Worm (Caenorhabditis elegans) whole organism, L2 larva: Measurements from ENCODE around the gene K02D10.1.

Source experiments
- C34F6.9 ChIP-seq: fragments of 150-350 bp; optimal IDR thresholded peaks from 2 replicates; lab custom pipeline; 2014; ENCODE audit warnings: missing biosample characterization, missing genetic modification characterization
- F13H6.1 ChIP-seq: sonication (generic microtip); optimal IDR thresholded peaks from 2 replicates; lab custom pipeline; 2016; ENCODE audit warnings: missing genetic modification characterization, missing compliant biosample characterization
- Y55F3AM.14 ChIP-seq: fragments of 200-800 bp; sonication (Bioruptor generic); optimal IDR thresholded peaks from 2 replicates; lab custom pipeline; 2018; ENCODE audit warnings: mild to moderate bottlenecking, missing genetic modification characterization, missing compliant biosample characterization
- ZK546.5 ChIP-seq: sonication (generic microtip); optimal IDR thresholded peaks from 2 replicates; lab custom pipeline; 2017; ENCODE audit warnings: missing biosample characterization, missing genetic modification characterization
- alr-1 ChIP-seq: fragments of 150-350 bp; optimal IDR thresholded peaks from 2 replicates; lab custom pipeline; 2014; ENCODE audit warnings: missing biosample characterization, missing genetic modification characterization
- blmp-1 ChIP-seq: sonication (generic microtip); optimal IDR thresholded peaks from 2 replicates; lab custom pipeline; 2017; ENCODE audit warnings: missing genetic modification characterization, mild to moderate bottlenecking, missing compliant biosample characterization, antibody characterized with exemption, moderate library complexity; ENCODE audit not compliant: insufficient read depth
- ceh-16 ChIP-seq: fragments of 150-350 bp; optimal IDR thresholded peaks from 2 replicates; lab custom pipeline; 2014; ENCODE audit warnings: missing biosample characterization, missing genetic modification characterization
- ceh-82 ChIP-seq: fragments of 150-350 bp; optimal IDR thresholded peaks from 2 replicates; lab custom pipeline; 2014; ENCODE audit warnings: missing biosample characterization, missing genetic modification characterization
- crh-2 ChIP-seq: sonication (generic microtip); optimal IDR thresholded peaks from 2 replicates; lab custom pipeline; 2017; ENCODE audit warnings: missing biosample characterization, missing genetic modification characterization
- dmd-4 ChIP-seq: sonication (generic microtip); optimal IDR thresholded peaks from 2 replicates; lab custom pipeline; 2017; ENCODE audit warnings: missing biosample characterization, missing genetic modification characterization
- egl-27 ChIP-seq: sonication (generic microtip); optimal IDR thresholded peaks from 3 replicates; lab custom pipeline; 2017; ENCODE audit warnings: missing biosample characterization, missing genetic modification reagents, missing genetic modification characterization
- fos-1 ChIP-seq: fragments of 150-350 bp; optimal IDR thresholded peaks from 2 replicates; lab custom pipeline; 2014; ENCODE audit warnings: missing biosample characterization, missing genetic modification characterization
- gmeb-1 ChIP-seq: fragments of 150-350 bp; optimal IDR thresholded peaks from 2 replicates; lab custom pipeline; 2014; ENCODE audit warnings: missing biosample characterization, missing genetic modification characterization
- lin-11 ChIP-seq: fragments of 150-350 bp; sonication (generic microtip); optimal IDR thresholded peaks from 2 replicates; lab custom pipeline; 2014; ENCODE audit warnings: missing biosample characterization, missing genetic modification characterization, inconsistent platforms, mixed read lengths
- lin-13 ChIP-seq: fragments of 150-350 bp; optimal IDR thresholded peaks from 2 replicates; lab custom pipeline; 2014; ENCODE audit warnings: missing biosample characterization, missing genetic modification reagents, missing genetic modification characterization
- lin-39 ChIP-seq: fragments of 150-350 bp; optimal IDR thresholded peaks from 2 replicates; lab custom pipeline; 2014; ENCODE audit warnings: missing biosample characterization, missing genetic modification reagents, missing genetic modification characterization
- lsy-2 ChIP-seq, 2 experiments: fragments of 150-350 bp in 1 of 2; sonication (generic microtip) in 1 of 2; optimal IDR thresholded peaks; 2 replicates each; lab custom pipeline; 2014 to 2017; ENCODE audit warnings: missing biosample characterization in 2 of 2, missing genetic modification characterization in 2 of 2
- mbf-1 ChIP-seq: sonication (generic microtip); optimal IDR thresholded peaks from 2 replicates; lab custom pipeline; 2017; ENCODE audit warnings: missing biosample characterization, missing genetic modification characterization
- mdl-1 ChIP-seq, 2 experiments: fragments of 150-350 bp in 1 of 2; sonication (generic microtip) in 1 of 2; optimal IDR thresholded peaks; 2 replicates each; lab custom pipeline; 2017; ENCODE audit warnings: missing biosample characterization in 2 of 2, missing genetic modification characterization in 2 of 2
- nhr-10 ChIP-seq: sonication (generic microtip); optimal IDR thresholded peaks from 2 replicates; lab custom pipeline; 2017; ENCODE audit warnings: missing biosample characterization, missing genetic modification characterization
- nhr-11 ChIP-seq: fragments of 150-350 bp; optimal IDR thresholded peaks from 2 replicates; lab custom pipeline; 2014; ENCODE audit warnings: missing biosample characterization, missing genetic modification characterization
- nhr-12 ChIP-seq: fragments of 150-350 bp; optimal IDR thresholded peaks from 2 replicates; lab custom pipeline; 2014; ENCODE audit warnings: missing biosample characterization, missing genetic modification characterization
- nhr-129 ChIP-seq: fragments of 150-350 bp; optimal IDR thresholded peaks from 2 replicates; lab custom pipeline; 2014; ENCODE audit warnings: missing biosample characterization, missing genetic modification characterization
- nhr-21 ChIP-seq: fragments of 150-350 bp; optimal IDR thresholded peaks from 2 replicates; lab custom pipeline; 2014; ENCODE audit warnings: missing biosample characterization, missing genetic modification characterization
- nhr-23 ChIP-seq: fragments of 150-350 bp; optimal IDR thresholded peaks from 2 replicates; lab custom pipeline; 2014; ENCODE audit warnings: missing biosample characterization, missing genetic modification reagents, missing genetic modification characterization
- nhr-25 ChIP-seq: fragments of 150-350 bp; sonication (generic microtip); optimal IDR thresholded peaks from 3 replicates; lab custom pipeline; 2014; ENCODE audit warnings: missing biosample characterization, missing genetic modification characterization
- nhr-77 ChIP-seq: fragments of 150-350 bp; optimal IDR thresholded peaks from 2 replicates; lab custom pipeline; 2014; ENCODE audit warnings: missing biosample characterization, missing genetic modification characterization
- peb-1 ChIP-seq: fragments of 150-350 bp; optimal IDR thresholded peaks from 2 replicates; lab custom pipeline; 2014; ENCODE audit warnings: missing biosample characterization, missing genetic modification characterization
- sem-4 ChIP-seq: fragments of 150-350 bp; optimal IDR thresholded peaks from 2 replicates; lab custom pipeline; 2014; ENCODE audit warnings: missing biosample characterization, missing genetic modification reagents, missing genetic modification characterization
- skn-1 ChIP-seq: sonication (generic microtip); optimal IDR thresholded peaks from 2 replicates; lab custom pipeline; 2017; ENCODE audit warnings: missing biosample characterization, missing genetic modification characterization
- sma-3 ChIP-seq: sonication (generic microtip); optimal IDR thresholded peaks from 2 replicates; lab custom pipeline; 2016; ENCODE audit warnings: missing genetic modification reagents, missing genetic modification characterization, missing compliant biosample characterization
- sma-9 ChIP-seq, 2 experiments: fragments of 150-350 bp in 1 of 2; sonication (generic microtip) in 1 of 2; optimal IDR thresholded peaks; 2 replicates each; lab custom pipeline; 2014 to 2016; ENCODE audit warnings: missing genetic modification characterization in 2 of 2, mild to moderate bottlenecking in 1 of 2, missing biosample characterization in 1 of 2, missing compliant biosample characterization in 1 of 2, missing genetic modification reagents in 1 of 2, moderate library complexity in 1 of 2
- snpc-4 ChIP-seq: fragments of 150-350 bp; optimal IDR thresholded peaks from 2 replicates; lab custom pipeline; 2014; ENCODE audit warnings: missing biosample characterization, missing genetic modification characterization
- unc-39 ChIP-seq: fragments of 150-350 bp; optimal IDR thresholded peaks from 2 replicates; lab custom pipeline; 2014; ENCODE audit warnings: missing biosample characterization, missing genetic modification characterization
- unc-55 ChIP-seq: fragments of 150-350 bp; sonication (generic microtip); optimal IDR thresholded peaks from 3 replicates; lab custom pipeline; 2014; ENCODE audit warnings: missing biosample characterization, missing genetic modification reagents, missing genetic modification characterization
- unc-62 ChIP-seq: fragments of 150-350 bp; optimal IDR thresholded peaks from 2 replicates; lab custom pipeline; 2014; ENCODE audit warnings: missing biosample characterization, missing genetic modification reagents, missing genetic modification characterization
- zag-1 ChIP-seq: fragments of 150-350 bp; optimal IDR thresholded peaks from 2 replicates; lab custom pipeline; 2014; ENCODE audit warnings: missing biosample characterization, missing genetic modification characterization
- ztf-1 ChIP-seq: fragments of 200-800 bp; sonication (Bioruptor generic); conservative IDR thresholded peaks from 2 replicates; pipeline ENCODE4 v1.3.6; 2022; ENCODE audit warnings: missing genetic modification characterization, missing compliant biosample characterization
- ztf-11 ChIP-seq: sonication (generic microtip); optimal IDR thresholded peaks from 2 replicates; lab custom pipeline; 2017; ENCODE audit warnings: missing biosample characterization, missing genetic modification characterization
- ztf-4 ChIP-seq: fragments of 150-350 bp; optimal IDR thresholded peaks from 2 replicates; lab custom pipeline; 2014; ENCODE audit warnings: missing biosample characterization, missing genetic modification characterization

K02D10.1 gene

DNA sequence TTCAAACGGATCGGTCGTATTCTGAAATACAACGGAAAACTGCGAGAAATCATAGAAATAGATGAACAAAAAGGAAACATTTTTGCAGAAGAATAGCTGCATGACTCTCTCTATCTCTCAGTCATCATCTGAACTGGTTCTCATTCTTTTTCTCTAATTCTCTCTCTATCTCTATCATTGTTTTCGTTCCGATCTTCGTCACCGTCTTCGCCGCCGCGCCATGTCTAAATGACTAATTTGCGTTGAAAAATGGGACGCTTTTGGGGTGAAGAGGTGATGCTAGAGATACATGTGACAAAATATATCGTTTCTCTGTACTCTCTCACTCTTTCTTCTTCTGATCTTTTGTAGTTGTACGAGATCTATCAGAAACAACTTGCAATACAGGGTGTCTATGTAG, 11.1 kb downstream of the K02D10.1 start (continued):
- TF ChIP-seq lin-13 (GFP tag; lab: Kevin White, UChicago) (peak; percentile 40), skn-1 (no peak), lin-39 (tag; lab: Kevin White, UChicago) (no peak), nhr-12 (tag; lab: Kevin White, UChicago) (no peak), unc-62 (GFP tag; lab: Kevin White, UChicago) (no peak)

DNA sequence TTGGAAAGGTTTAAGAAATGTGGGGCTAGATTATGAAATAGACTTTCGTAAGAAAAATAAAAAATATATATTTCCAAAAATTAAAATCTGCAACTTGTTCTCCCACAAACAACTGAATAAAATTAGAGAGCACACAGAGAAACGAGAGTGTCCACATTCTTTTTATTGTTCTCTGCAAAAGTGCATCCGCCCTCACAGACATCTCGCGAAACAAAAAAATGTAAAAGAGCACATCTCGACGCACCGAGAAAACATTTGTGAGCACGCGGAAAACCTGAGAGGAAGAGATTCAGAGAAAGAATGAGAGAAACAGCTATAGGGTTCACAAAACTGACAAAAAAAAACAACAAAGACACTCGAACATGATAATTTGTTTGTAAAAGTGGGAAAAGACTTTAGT, 12.7 kb downstream of the K02D10.1 start:
- TF ChIP-seq fos-1: no peak
- peak; percentile 9 for TF ChIP-seq unc-55 (GFP tag; lab: Kevin White, UChicago)
- peak; percentile 22 for TF ChIP-seq C34F6.9 (tag; lab: Kevin White, UChicago)
- peak in 1 of 2 experiments; percentile 31 for TF ChIP-seq lsy-2 (tag; optimal IDR thresholded peaks at IDR 0.05; lab: Kevin White, UChicago)
- peak; percentile 38 for TF ChIP-seq F13H6.1 (tag; lab: Kevin White, UChicago)
- TF ChIP-seq nhr-11 (tag; lab: Kevin White, UChicago): no peak
- peak; percentile 36 for TF ChIP-seq nhr-129 (tag; lab: Kevin White, UChicago)
- TF ChIP-seq mdl-1 (tag; optimal IDR thresholded peaks at IDR 0.05; lab: Kevin White, UChicago): peak in 1 of 2 experiments; percentile 15

DNA sequence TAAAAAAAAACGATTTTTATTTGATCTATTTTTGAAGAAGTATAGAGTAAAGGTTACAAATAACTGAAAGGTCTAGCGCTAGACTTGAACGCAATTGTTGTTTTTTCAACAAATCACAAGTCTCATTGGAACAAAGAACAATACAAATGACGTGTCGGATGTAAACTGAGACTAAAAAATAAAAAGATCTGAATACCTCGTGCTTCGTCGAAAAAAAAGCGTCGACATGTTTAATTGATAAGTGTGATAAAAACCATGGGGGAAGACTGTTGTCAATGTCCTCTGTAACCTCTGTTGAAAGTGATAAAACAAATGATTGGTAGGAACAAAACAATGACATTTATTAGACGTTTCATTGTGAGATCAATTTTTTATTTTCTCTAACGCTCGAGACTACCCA, 13.4 kb downstream of the K02D10.1 start:
- TF ChIP-seq sma-3: no peak
- no peak for TF ChIP-seq C34F6.9 (tag; lab: Kevin White, UChicago)
- no peak for TF ChIP-seq alr-1 (tag; lab: Kevin White, UChicago)
- no peak for TF ChIP-seq ceh-16
- no peak for TF ChIP-seq egl-27 (tag; lab: Kevin White, UChicago)
- peak in 1 of 2 experiments; percentile 4 for TF ChIP-seq lsy-2 (tag; optimal IDR thresholded peaks at IDR 0.05; lab: Kevin White, UChicago)
- no peak for TF ChIP-seq ztf-4 (tag; lab: Kevin White, UChicago)
- TF ChIP-seq ztf-1 (GFP tag; lab: Robert Waterston, UW): no peak
- peak; percentile 47 for TF ChIP-seq nhr-129 (tag; lab: Kevin White, UChicago)
- peak; percentile 7 for TF ChIP-seq skn-1
- no peak for TF ChIP-seq nhr-10
- TF ChIP-seq unc-39 (tag; lab: Kevin White, UChicago): no peak
- peak; percentile 67 for TF ChIP-seq crh-2 (tag; lab: Kevin White, UChicago)
- peak; percentile 60 for TF ChIP-seq fos-1
- TF ChIP-seq sem-4 (tag; lab: Kevin White, UChicago): no peak
- no peak for TF ChIP-seq mbf-1
- no peak for TF ChIP-seq unc-55 (GFP tag; lab: Kevin White, UChicago)
- TF ChIP-seq lin-39 (tag; lab: Kevin White, UChicago): no peak
- no peak for TF ChIP-seq snpc-4
- no peak for TF ChIP-seq blmp-1 (tag; lab: Kevin White, UChicago)
- no peak for TF ChIP-seq nhr-77 (tag; lab: Kevin White, UChicago)
- TF ChIP-seq peb-1: no peak
- no peak for TF ChIP-seq dmd-4
- peak; percentile 10 for TF ChIP-seq F13H6.1 (tag; lab: Kevin White, UChicago)
- no peak for TF ChIP-seq ceh-82 (tag; lab: Kevin White, UChicago)
- no peak for TF ChIP-seq gmeb-1
- TF ChIP-seq sma-9 (GFP tag; optimal IDR thresholded peaks at IDR 0.05; lab: Kevin White, UChicago): peak; percentile 67
- TF ChIP-seq sma-9 (tag; optimal IDR thresholded peaks at IDR 0.05; lab: Kevin White, UChicago): no peak
- TF ChIP-seq nhr-21 (tag; lab: Kevin White, UChicago): no peak
- no peak for TF ChIP-seq ztf-11 (tag; lab: Kevin White, UChicago)
- no peak for TF ChIP-seq zag-1 (tag; lab: Kevin White, UChicago)
- no peak for TF ChIP-seq nhr-11 (tag; lab: Kevin White, UChicago)
- TF ChIP-seq lin-11: no peak
- TF ChIP-seq lin-13 (GFP tag; lab: Kevin White, UChicago): no peak
- no peak for TF ChIP-seq ZK546.5
- peak; percentile 51 for TF ChIP-seq nhr-25 (tag; lab: Kevin White, UChicago)
- TF ChIP-seq Y55F3AM.14 (GFP tag; lab: Kevin White, UChicago): no peak
- TF ChIP-seq nhr-23 (tag; lab: Kevin White, UChicago): no peak
